Fruit fly (Drosophila melanogaster): ENCODE results near the gene Itpr.

Itpr gene

DNA sequence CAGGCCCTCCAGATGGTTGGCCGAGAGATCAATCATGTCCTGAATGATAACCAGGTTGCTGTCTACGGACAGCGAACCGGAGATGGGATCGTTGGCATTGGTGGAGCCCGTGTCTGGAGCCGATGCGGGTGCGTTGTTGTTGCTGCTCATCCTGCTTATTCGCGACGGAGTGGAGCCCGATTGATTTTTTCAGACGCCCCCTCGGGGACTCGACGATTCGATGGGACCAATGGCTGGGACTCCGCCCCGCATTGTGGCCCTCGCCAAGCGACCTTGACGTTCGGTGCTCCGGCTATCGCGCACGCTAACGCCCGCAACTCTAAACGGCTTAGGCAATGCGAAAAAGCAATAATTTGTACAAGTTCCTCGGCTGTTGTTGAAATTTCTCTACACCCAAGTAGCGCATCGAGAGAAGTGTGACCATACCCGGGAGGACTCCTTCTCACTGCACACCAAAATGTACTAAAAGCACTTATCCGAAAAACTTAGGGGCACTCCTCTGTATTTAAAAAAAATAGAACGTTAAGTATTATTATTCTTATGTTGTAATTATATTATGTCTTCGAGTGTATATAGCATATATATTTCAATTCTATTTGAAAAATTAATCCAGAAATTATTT is 33.3 kb upstream of the Itpr start, which contains the start of gene ksr (continued):
- TF ChIP-seq pita (GFP tag; optimal IDR thresholded peaks at IDR 0.05): no peak
- TF ChIP-seq CG31441 (GFP tag; IDR thresholded peaks at IDR 0.05): no peak; the same call in 1 of the 2 replicates
- TF ChIP-seq CG10979 (tag; optimal IDR thresholded peaks at IDR 0.05): peak; percentile 30
- no peak for TF ChIP-seq CG2199 (GFP tag; IDR thresholded peaks at IDR 0.05)
- no peak for TF ChIP-seq sisA (GFP tag; IDR thresholded peaks at IDR 0.05)
- TF ChIP-seq CG18011 (GFP tag; optimal IDR thresholded peaks at IDR 0.05): no peak
- peak; percentile 37 for TF ChIP-seq nmo (GFP tag; optimal IDR thresholded peaks at IDR 0.05)
- TF ChIP-seq hb (GFP tag; IDR thresholded peaks at IDR 0.05; ENCODE audit: partially characterized antibody): 0 out of 3 replicates have a peak, but pooled peaks have one; percentile 17
- TF ChIP-seq NK7.1 (GFP tag; optimal IDR thresholded peaks at IDR 0.05): no peak
- no peak for TF ChIP-seq sd (tag; optimal IDR thresholded peaks at IDR 0.05)
- no peak for TF ChIP-seq CG7928 (GFP tag; optimal IDR thresholded peaks at IDR 0.05)
- no peak for TF ChIP-seq peb (GFP tag; IDR thresholded peaks at IDR 0.05)
- TF ChIP-seq Scr (GFP tag; IDR thresholded peaks at IDR 0.05; ENCODE audit: partially characterized antibody): 0 out of 2 replicates have a peak, but pooled peaks have one; percentile 11
- no peak for TF ChIP-seq CG2678 (tag; optimal IDR thresholded peaks at IDR 0.05)
- peak; percentile 33 for TF ChIP-seq CoRest (tag; optimal IDR thresholded peaks at IDR 0.05)
- TF ChIP-seq Ets65A (GFP tag): peak; percentile 84
- peak; percentile 32; the same call in 1 of the 2 replicates for TF ChIP-seq chm (GFP tag; IDR thresholded peaks at IDR 0.05)
- TF ChIP-seq lilli (GFP tag; optimal IDR thresholded peaks at IDR 0.05): no peak
- TF ChIP-seq tio (GFP tag; optimal IDR thresholded peaks at IDR 0.05): no peak
- no peak for TF ChIP-seq seq (GFP tag; IDR thresholded peaks at IDR 0.05)
- TF ChIP-seq unpg (GFP tag; optimal IDR thresholded peaks at IDR 0.05): no peak
- no peak for TF ChIP-seq fd102C (GFP tag; optimal IDR thresholded peaks at IDR 0.05)
- TF ChIP-seq CG8924 (tag; optimal IDR thresholded peaks at IDR 0.05): peak; percentile 50
- no peak for TF ChIP-seq kni (GFP tag; optimal IDR thresholded peaks at IDR 0.05)
- TF ChIP-seq Rx (GFP tag; IDR thresholded peaks at IDR 0.05): no peak
- TF ChIP-seq CG7963 (GFP tag; IDR thresholded peaks at IDR 0.05; ENCODE audit: partially characterized antibody): 0 out of 3 replicates have a peak, but pooled peaks have one; percentile 6
- no peak for TF ChIP-seq kah (GFP tag; optimal IDR thresholded peaks at IDR 0.05)
- no peak for TF ChIP-seq CG13775 (GFP tag; optimal IDR thresholded peaks at IDR 0.05)
- TF ChIP-seq knrl (GFP tag; IDR thresholded peaks at IDR 0.05; ENCODE audit: partially characterized antibody): no peak
- TF ChIP-seq inv (GFP tag; IDR thresholded peaks at IDR 0.05; ENCODE audit: partially characterized antibody): no peak
- no peak for TF ChIP-seq Dp (GFP tag; optimal IDR thresholded peaks at IDR 0.05)
- no peak for TF ChIP-seq CG3065 (GFP tag; optimal IDR thresholded peaks at IDR 0.05)
- peak; percentile 97 for TF ChIP-seq CG32767 (GFP tag; IDR thresholded peaks at IDR 0.05)
- TF ChIP-seq CG13123 (GFP tag; optimal IDR thresholded peaks at IDR 0.05): no peak
- TF ChIP-seq Fer3 (tag; optimal IDR thresholded peaks at IDR 0.05): peak; percentile 29
- TF ChIP-seq bbx (GFP tag; IDR thresholded peaks at IDR 0.05; ENCODE audit: partially characterized antibody): no peak; the same call in 1 of the 2 replicates
- no peak for TF ChIP-seq ttk (GFP tag; IDR thresholded peaks at IDR 0.05)
- no peak for TF ChIP-seq maf-S (GFP tag; optimal IDR thresholded peaks at IDR 0.05)
- no peak for TF ChIP-seq CG30431 (GFP tag; optimal IDR thresholded peaks at IDR 0.05)

DNA sequence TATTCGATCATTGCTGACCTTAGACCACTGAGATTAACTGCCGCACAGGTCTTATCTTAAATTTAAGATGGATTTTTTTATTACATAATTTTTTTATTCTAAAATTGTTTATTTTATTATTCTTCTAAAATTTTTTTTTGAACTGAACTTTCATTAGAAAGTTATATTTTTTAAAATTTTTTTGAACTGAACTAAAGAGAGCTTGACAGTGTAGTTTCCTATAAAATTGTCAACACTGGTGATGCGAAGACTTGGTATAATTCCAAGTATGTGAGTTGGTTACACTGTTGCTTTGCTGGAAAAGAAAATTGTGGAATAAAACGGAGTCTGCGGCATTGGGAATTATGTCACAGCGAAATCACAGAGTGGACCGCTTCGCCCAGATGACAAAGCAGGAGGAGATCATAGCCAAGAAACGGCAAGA is 31.6 kb upstream of the Itpr start, which contains the start of gene CG31550:
TSS of gene CG31550 (plus strand) at position 249 of the 424 bp plus-strand sequence.
- TF ChIP-seq dati (GFP tag; IDR thresholded peaks at IDR 0.05): no peak
- TF ChIP-seq Rfx (GFP tag; IDR thresholded peaks at IDR 0.05): peak; percentile 86
- TF ChIP-seq Ptx1 (GFP tag; IDR thresholded peaks at IDR 0.05): peak; percentile 87
- peak; percentile 66 for TF ChIP-seq fd3F (GFP tag; optimal IDR thresholded peaks at IDR 0.05)
- TF ChIP-seq CG1647 (GFP tag; optimal IDR thresholded peaks at IDR 0.05): peak; percentile 45
- no peak for TF ChIP-seq Poxn (GFP tag; IDR thresholded peaks at IDR 0.05)
- no peak for TF ChIP-seq Blimp-1 (GFP tag; optimal IDR thresholded peaks at IDR 0.05)
- TF ChIP-seq gem (tag; optimal IDR thresholded peaks at IDR 0.05): peak; percentile 86
- peak; percentile 74 for TF ChIP-seq Abd-B (GFP tag; optimal IDR thresholded peaks at IDR 0.05)
- TF ChIP-seq onecut (GFP tag; IDR thresholded peaks at IDR 0.05): 0 out of 2 replicates have a peak, but pooled peaks have one; percentile 30
- TF ChIP-seq pan (optimal IDR thresholded peaks at IDR 0.05): no peak
- peak in 1 of 2 experiments; percentile 77 for TF ChIP-seq pan (GFP tag; optimal IDR thresholded peaks at IDR 0.05 in 1 of 2, IDR thresholded peaks at IDR 0.05 in 1 of 2)
- peak; percentile 84 for TF ChIP-seq sob (GFP tag; IDR thresholded peaks at IDR 0.05)
